Fruit fly (Drosophila melanogaster) whole organism, embryonic: ENCODE data around the gene CG42699.

Experiments used
- Ada2b ChIP-seq: fragments of 200-800 bp; sonication (Bioruptor generic); IDR thresholded peaks from 2 replicates; pipeline ENCODE4 v1.3.6; 2022; ENCODE audit warnings: missing biosample characterization, missing genetic modification characterization
- Antp ChIP-seq: fragments of 200-800 bp; sonication (Bioruptor generic); optimal IDR thresholded peaks from 3 replicates; lab custom pipeline; 2016; ENCODE audit warnings: missing biosample characterization, missing genetic modification characterization
- CG10321 ChIP-seq: fragments of 200-800 bp; sonication (Bioruptor generic); IDR thresholded peaks from 2 replicates; pipeline ENCODE4 v1.3.6; 2022; ENCODE audit warnings: missing biosample characterization, missing genetic modification characterization
- CG10959 ChIP-seq: fragments of 200-800 bp; sonication (Bioruptor generic); IDR thresholded peaks from 2 replicates; pipeline ENCODE4 v1.3.6; 2022; ENCODE audit warnings: missing biosample characterization, missing genetic modification characterization
- CG10979 ChIP-seq: fragments of 200-800 bp; sonication (Bioruptor generic); optimal IDR thresholded peaks from 2 replicates; lab custom pipeline; 2018; ENCODE audit warnings: missing biosample characterization, mild to moderate bottlenecking, missing genetic modification characterization, moderate library complexity
- CG11093 ChIP-seq: fragments of 200-800 bp; sonication (Bioruptor generic); IDR thresholded peaks from 3 replicates; pipeline ENCODE4 v1.3.6; 2022; ENCODE audit warnings: missing biosample characterization, missing genetic modification characterization
- CG12071 ChIP-seq: fragments of 200-800 bp; sonication (Bioruptor generic); optimal IDR thresholded peaks from 3 replicates; lab custom pipeline; 2018; ENCODE audit warnings: missing biosample characterization, mild to moderate bottlenecking, missing genetic modification characterization
- CG12219 ChIP-seq: fragments of 200-800 bp; sonication (Bioruptor generic); optimal IDR thresholded peaks from 3 replicates; lab custom pipeline; 2018; ENCODE audit warnings: missing biosample characterization, mild to moderate bottlenecking, missing genetic modification characterization
- CG13123 ChIP-seq: fragments of 200-800 bp; sonication (Bioruptor generic); optimal IDR thresholded peaks from 2 replicates; lab custom pipeline; 2016; ENCODE audit warnings: missing biosample characterization, missing genetic modification characterization
- CG13624 ChIP-seq: fragments of 200-800 bp; sonication (Bioruptor generic); optimal IDR thresholded peaks from 2 replicates; lab custom pipeline; 2016; ENCODE audit warnings: missing biosample characterization, missing genetic modification characterization
- CG14667 ChIP-seq: fragments of 200-800 bp; sonication (Bioruptor generic); IDR thresholded peaks from 2 replicates; pipeline ENCODE4 v1.3.6; 2022; ENCODE audit warnings: missing biosample characterization, missing genetic modification characterization
- CG17359 ChIP-seq: fragments of 200-800 bp; sonication (Bioruptor generic); optimal IDR thresholded peaks from 3 replicates; lab custom pipeline; 2018; ENCODE audit warnings: missing biosample characterization, mild to moderate bottlenecking, missing genetic modification characterization, moderate library complexity
- CG31224 ChIP-seq: fragments of 200-800 bp; sonication (Bioruptor generic); IDR thresholded peaks from 2 replicates; pipeline ENCODE4 v1.3.6; 2022; ENCODE audit warnings: missing biosample characterization, missing genetic modification characterization
- CG33213 ChIP-seq: fragments of 200-800 bp; sonication (Bioruptor generic); optimal IDR thresholded peaks from 3 replicates; lab custom pipeline; 2016; ENCODE audit warnings: missing biosample characterization, missing genetic modification characterization
- CG34376 ChIP-seq: fragments of 200-800 bp; sonication (Bioruptor generic); optimal IDR thresholded peaks from 2 replicates; lab custom pipeline; 2018; ENCODE audit warnings: missing biosample characterization, mild to moderate bottlenecking, missing genetic modification characterization
- CG4424 ChIP-seq: fragments of 200-800 bp; sonication (Bioruptor generic); optimal IDR thresholded peaks from 3 replicates; lab custom pipeline; 2016; ENCODE audit warnings: missing biosample characterization, missing genetic modification characterization
- CG6175 ChIP-seq: fragments of 200-800 bp; sonication (Bioruptor generic); IDR thresholded peaks from 3 replicates; pipeline ENCODE4 v1.3.6; 2022; ENCODE audit warnings: missing biosample characterization, missing genetic modification characterization
- CG6654 ChIP-seq: fragments of 200-800 bp; sonication (Bioruptor generic); optimal IDR thresholded peaks from 2 replicates; lab custom pipeline; 2017; ENCODE audit warnings: missing biosample characterization, mild to moderate bottlenecking, missing genetic modification characterization
- CG7786 ChIP-seq: fragments of 200-800 bp; sonication (Bioruptor generic); optimal IDR thresholded peaks from 2 replicates; lab custom pipeline; 2016; ENCODE audit warnings: missing biosample characterization, missing genetic modification characterization
- CG8765 ChIP-seq: fragments of 200-800 bp; sonication (Bioruptor generic); IDR thresholded peaks from 2 replicates; pipeline ENCODE4 v1.3.6; 2022; ENCODE audit warnings: missing biosample characterization, missing genetic modification characterization
- Dref ChIP-seq: fragments of 200-800 bp; sonication (Bioruptor generic); IDR thresholded peaks from 2 replicates; pipeline ENCODE4 v1.3.6; 2022; ENCODE audit warnings: missing biosample characterization, missing genetic modification characterization
- Drgx ChIP-seq: fragments of 200-800 bp; sonication (Bioruptor generic); IDR thresholded peaks from 2 replicates; pipeline ENCODE4 v1.3.6; 2022; ENCODE audit warnings: missing biosample characterization, missing genetic modification characterization
- HLH54F ChIP-seq: fragments of 200-800 bp; sonication (Bioruptor generic); optimal IDR thresholded peaks from 3 replicates; lab custom pipeline; 2016; ENCODE audit warnings: missing biosample characterization, missing genetic modification characterization
- Hmx ChIP-seq: fragments of 200-800 bp; sonication (Bioruptor generic); optimal IDR thresholded peaks from 2 replicates; lab custom pipeline; 2016; ENCODE audit warnings: missing biosample characterization, missing genetic modification characterization
- Hr78 ChIP-seq, 2 experiments: fragments of 200-800 bp in 1 of 2; fragments of >200 bp in 1 of 2; sonication (Bioruptor generic) in 1 of 2; optimal IDR thresholded peaks; 2 replicates each; lab custom pipeline; 2017 to 2019; ENCODE audit warnings: missing biosample characterization in 2 of 2, missing genetic modification characterization in 2 of 2, mild to moderate bottlenecking in 1 of 2, moderate library complexity in 1 of 2
- NC2β ChIP-seq: fragments of 200-800 bp; sonication (Bioruptor generic); optimal IDR thresholded peaks from 2 replicates; lab custom pipeline; 2016; ENCODE audit warnings: missing biosample characterization, missing genetic modification characterization
- Poxn ChIP-seq: fragments of 200-800 bp; sonication (Bioruptor generic); IDR thresholded peaks from 2 replicates; pipeline ENCODE4 v1.3.6; 2022; ENCODE audit warnings: missing biosample characterization, missing genetic modification characterization
- Sin3A ChIP-seq: fragments of >200 bp; optimal IDR thresholded peaks from 2 replicates; lab custom pipeline; 2018
- Trl ChIP-seq, 3 experiments: fragments of >200 bp in 2 of 3; fragments of 200-800 bp in 1 of 3; sonication (Bioruptor generic) in 1 of 3; optimal IDR thresholded peaks; 2 replicates in 1 of 3; 3 replicates in 2 of 3; lab custom pipeline; 2016 to 2017; ENCODE audit warnings: missing biosample characterization in 1 of 3, missing genetic modification characterization in 1 of 3
- ac ChIP-seq: fragments of 200-800 bp; sonication (Bioruptor generic); optimal IDR thresholded peaks from 3 replicates; lab custom pipeline; 2017; ENCODE audit warnings: missing biosample characterization, mild to moderate bottlenecking, missing genetic modification characterization
- aop ChIP-seq: fragments of 200-800 bp; sonication (Bioruptor generic); IDR thresholded peaks from 2 replicates; pipeline ENCODE4 v1.3.6; 2022; ENCODE audit warnings: missing biosample characterization, missing genetic modification characterization
- ara ChIP-seq: fragments of 200-800 bp; sonication (Bioruptor generic); IDR thresholded peaks from 2 replicates; pipeline ENCODE4 v1.3.6; 2022; ENCODE audit warnings: missing biosample characterization, missing genetic modification characterization
- ash1 ChIP-seq: fragments of 200-800 bp; sonication (Bioruptor generic); optimal IDR thresholded peaks from 2 replicates; lab custom pipeline; 2018; ENCODE audit warnings: missing biosample characterization, mild to moderate bottlenecking, missing genetic modification characterization
- bigmax ChIP-seq: fragments of 200-800 bp; sonication (Bioruptor generic); optimal IDR thresholded peaks from 2 replicates; lab custom pipeline; 2018; ENCODE audit warnings: missing biosample characterization, mild to moderate bottlenecking, missing genetic modification characterization
- chinmo ChIP-seq: fragments of 200-800 bp; sonication (Bioruptor generic); IDR thresholded peaks from 4 replicates; pipeline ENCODE4 v1.3.6; 2022; ENCODE audit warnings: missing biosample characterization, missing genetic modification characterization; ENCODE audit not compliant: partially characterized antibody
- ci ChIP-seq: fragments of 200-800 bp; sonication (Bioruptor generic); IDR thresholded peaks from 3 replicates; pipeline ENCODE4 v1.3.6; 2022; ENCODE audit warnings: missing biosample characterization, missing genetic modification characterization
- danr ChIP-seq: fragments of 200-800 bp; sonication (Bioruptor generic); IDR thresholded peaks from 2 replicates; pipeline ENCODE4 v1.3.6; 2022; ENCODE audit warnings: missing biosample characterization, missing genetic modification characterization
- eyg ChIP-seq: fragments of 200-800 bp; sonication (Bioruptor generic); optimal IDR thresholded peaks from 3 replicates; lab custom pipeline; 2016; ENCODE audit warnings: missing biosample characterization, missing genetic modification characterization
- gcm ChIP-seq: fragments of 200-800 bp; sonication (Bioruptor generic); optimal IDR thresholded peaks from 2 replicates; lab custom pipeline; 2019; ENCODE audit warnings: missing biosample characterization, mild to moderate bottlenecking, missing genetic modification characterization, moderate library complexity
- org-1 ChIP-seq: fragments of 200-800 bp; sonication (Bioruptor generic); optimal IDR thresholded peaks from 2 replicates; lab custom pipeline; 2017; ENCODE audit warnings: missing biosample characterization, missing genetic modification characterization
- p53 ChIP-seq: fragments of 200-800 bp; sonication (Bioruptor generic); optimal IDR thresholded peaks from 2 replicates; lab custom pipeline; 2016; ENCODE audit warnings: missing biosample characterization, missing genetic modification characterization
- pfk ChIP-seq: fragments of 200-800 bp; sonication (Bioruptor generic); optimal IDR thresholded peaks from 2 replicates; lab custom pipeline; 2018; ENCODE audit warnings: missing biosample characterization, mild to moderate bottlenecking, missing genetic modification characterization, moderate library complexity
- pzg ChIP-seq: fragments of 200-800 bp; sonication (Bioruptor generic); optimal IDR thresholded peaks from 3 replicates; lab custom pipeline; 2018; ENCODE audit warnings: missing biosample characterization, mild to moderate bottlenecking, missing genetic modification characterization, moderate library complexity
- sens-2 ChIP-seq: fragments of 200-800 bp; sonication (Bioruptor generic); IDR thresholded peaks from 2 replicates; pipeline ENCODE4 v1.3.6; 2022; ENCODE audit warnings: missing biosample characterization, missing genetic modification characterization
- sqz ChIP-seq: fragments of 200-800 bp; sonication (Bioruptor generic); optimal IDR thresholded peaks from 3 replicates; lab custom pipeline; 2018; ENCODE audit warnings: missing biosample characterization, mild to moderate bottlenecking, missing genetic modification characterization
- tgo ChIP-seq: fragments of 200-800 bp; sonication (Bioruptor generic); IDR thresholded peaks from 3 replicates; pipeline ENCODE4 v1.3.6; 2022; ENCODE audit warnings: missing biosample characterization, missing genetic modification characterization
- trem ChIP-seq: fragments of 200-800 bp; optimal IDR thresholded peaks from 3 replicates; lab custom pipeline; 2019; ENCODE audit warnings: missing biosample characterization, mild to moderate bottlenecking, missing genetic modification characterization, moderate library complexity
- twi ChIP-seq: fragments of 200-800 bp; optimal IDR thresholded peaks from 2 replicates; lab custom pipeline; 2019; ENCODE audit warnings: missing biosample characterization, mild to moderate bottlenecking, missing genetic modification characterization, moderate library complexity
- yki ChIP-seq: fragments of >200 bp; optimal IDR thresholded peaks from 3 replicates; lab custom pipeline; 2018
- zen ChIP-seq: fragments of 200-800 bp; sonication (Bioruptor generic); optimal IDR thresholded peaks from 3 replicates; lab custom pipeline; 2018; ENCODE audit warnings: missing biosample characterization, mild to moderate bottlenecking, missing genetic modification characterization, moderate library complexity

CG42699 gene

dm6 chrX:5764001-5764892 is at the start of gene CG42699, which contains the start of gene MAPk-Ak2:
Gene CG42699 (plus strand): TSS chrX:5764553.
Gene MAPk-Ak2 (minus strand): TSS chrX:5764203.
- TF ChIP-seq Ada2b (no peak), twi (tag; lab: Kevin White, UChicago) (peak; percentile 15), CG10321 (peak; percentile 62), CG10959 (GFP tag; lab: Robert Waterston, UW) (peak; percentile 13; the same call in 1 of the 2 replicates), sqz (peak; percentile 95), Trl (optimal IDR thresholded peaks at IDR 0.05; lab: Kevin White, UChicago) (no peak), Trl (GFP tag; optimal IDR thresholded peaks at IDR 0.05; lab: Kevin White, UChicago) (peak; percentile 91), eyg (GFP tag; lab: Kevin White, UChicago) (peak; percentile 83), CG13624 (GFP tag; lab: Kevin White, UChicago) (peak; percentile 78), bigmax (GFP tag; lab: Kevin White, UChicago) (no peak), Sin3A (lab: Kevin White, UChicago) (peak; percentile 61), danr (GFP tag; lab: Robert Waterston, UW) (peak; percentile 57; the same call in 1 of the 2 replicates), gcm (peak; percentile 75), CG4424 (GFP tag; lab: Kevin White, UChicago) (peak; percentile 51), Hr78 (GFP tag; optimal IDR thresholded peaks at IDR 0.05; lab: Kevin White, UChicago) (no peak), CG14667 (GFP tag; lab: Robert Waterston, UW) (no peak), CG10979 (tag; lab: Kevin White, UChicago) (no peak), tgo (GFP tag; lab: Robert Waterston, UW) (peak; percentile 31; the same call in 2 of the 3 replicates), org-1 (GFP tag; lab: Kevin White, UChicago) (peak; percentile 67), CG33213 (GFP tag; lab: Kevin White, UChicago) (peak; percentile 87), CG11093 (GFP tag; lab: Robert Waterston, UW) (peak; percentile 19; the same call in 1 of the 3 replicates), aop (0 out of 2 replicates have a peak, but pooled peaks have one; percentile 22), NC2β (GFP tag; lab: Kevin White, UChicago) (peak; percentile 77), sens-2 (GFP tag; lab: Robert Waterston, UW) (0 out of 2 replicates have a peak, but pooled peaks have one; percentile 37), CG34376 (GFP tag; lab: Kevin White, UChicago) (peak; percentile 94), ac (GFP tag; lab: Kevin White, UChicago) (peak; percentile 71), ci (GFP tag; lab: Robert Waterston, UW) (peak; percentile 90), CG31224 (no peak), CG13123 (GFP tag; lab: Kevin White, UChicago) (peak; percentile 89), Poxn (GFP tag; lab: Robert Waterston, UW) (no peak), CG12071 (peak; percentile 83), chinmo (GFP tag; lab: Robert Waterston, UW) (no peak), pzg (peak; percentile 77), ara (GFP tag; lab: Robert Waterston, UW) (peak; percentile 71), Drgx (GFP tag; lab: Robert Waterston, UW) (no peak), HLH54F (peak; percentile 65), pfk (GFP tag; lab: Kevin White, UChicago) (peak; percentile 85), ash1 (GFP tag; lab: Kevin White, UChicago) (peak; percentile 84), Hmx (no peak), CG17359 (tag; lab: Kevin White, UChicago) (peak; percentile 85), trem (tag; lab: Kevin White, UChicago) (peak; percentile 68), Antp (GFP tag; lab: Kevin White, UChicago) (peak; percentile 53), CG6175 (GFP tag; lab: Robert Waterston, UW) (no peak), CG6654 (no peak), CG8765 (GFP tag; lab: Robert Waterston, UW) (no peak), yki (lab: Kevin White, UChicago) (no peak), zen (tag; lab: Kevin White, UChicago) (peak; percentile 58), CG7786 (GFP tag; lab: Kevin White, UChicago) (peak; percentile 56), CG12219 (GFP tag; lab: Kevin White, UChicago) (peak; percentile 62), Dref (peak; percentile 86), p53 (GFP tag; lab: Kevin White, UChicago) (peak; percentile 59)
